Worm (Caenorhabditis elegans): ENCODE results near the gene nhr-106.

Gene nhr-106

ce11 chrV:494284-494683 lies 4.9 kb downstream of the nhr-106 start, which contains the start of gene nhr-131:
Gene nhr-131 (plus strand): TSS chrV:494370.
- no peak for TF ChIP-seq nhr-11 (tag; optimal IDR thresholded peaks at IDR 0.05)
- TF ChIP-seq gmeb-1 (tag; optimal IDR thresholded peaks at IDR 0.05): peak; percentile 20
- peak; percentile 73 for TF ChIP-seq sma-9 (GFP tag; optimal IDR thresholded peaks at IDR 0.05)
- TF ChIP-seq sma-9 (tag; optimal IDR thresholded peaks at IDR 0.05): no peak
- peak; percentile 27 for TF ChIP-seq crh-2 (tag; optimal IDR thresholded peaks at IDR 0.05)
- TF ChIP-seq egl-27 (tag; optimal IDR thresholded peaks at IDR 0.05): no peak
- TF ChIP-seq fos-1 (tag; optimal IDR thresholded peaks at IDR 0.05): peak; percentile 72
- no peak for TF ChIP-seq elt-1 (tag; optimal IDR thresholded peaks at IDR 0.05)
- TF ChIP-seq nhr-6 (tag; optimal IDR thresholded peaks at IDR 0.05): no peak
- peak; percentile 48 for TF ChIP-seq nhr-129 (tag; optimal IDR thresholded peaks at IDR 0.05)
- no peak for TF ChIP-seq skn-1 (tag; optimal IDR thresholded peaks at IDR 0.05)
- no peak for TF ChIP-seq blmp-1 (tag; optimal IDR thresholded peaks at IDR 0.05; ENCODE audit: insufficient read depth)
- no peak for TF ChIP-seq mab-5 (tag; optimal IDR thresholded peaks at IDR 0.05)
- no peak for TF ChIP-seq aly-2 (tag; optimal IDR thresholded peaks at IDR 0.05)

ce11 chrV:497399-497798 lies 8.0 kb downstream of the nhr-106 start, which contains the start of gene T01G6.1:
Gene T01G6.1 (plus strand): TSS chrV:497699.
- TF ChIP-seq lin-11 (tag; optimal IDR thresholded peaks at IDR 0.05) (no peak), nhr-25 (tag; optimal IDR thresholded peaks at IDR 0.05) (no peak), elt-1 (tag; optimal IDR thresholded peaks at IDR 0.05) (no peak), elt-3 (tag; optimal IDR thresholded peaks at IDR 0.05) (no peak), egl-27 (tag; optimal IDR thresholded peaks at IDR 0.05) (no peak), nhr-77 (tag; optimal IDR thresholded peaks at IDR 0.05) (no peak), nhr-21 (tag; optimal IDR thresholded peaks at IDR 0.05) (no peak), skn-1 (tag; optimal IDR thresholded peaks at IDR 0.05) (no peak), mbf-1 (tag; optimal IDR thresholded peaks at IDR 0.05) (no peak), nhr-12 (tag; optimal IDR thresholded peaks at IDR 0.05) (no peak), ztf-1 (GFP tag; conservative IDR thresholded peaks at IDR 0.05) (no peak), unc-62 (GFP tag; optimal IDR thresholded peaks at IDR 0.05) (no peak), aly-2 (tag; optimal IDR thresholded peaks at IDR 0.05) (no peak), gmeb-1 (tag; optimal IDR thresholded peaks at IDR 0.05) (no peak), nhr-6 (tag; optimal IDR thresholded peaks at IDR 0.05) (no peak), sma-3 (GFP tag; optimal IDR thresholded peaks at IDR 0.05) (no peak), fos-1 (tag; optimal IDR thresholded peaks at IDR 0.05) (no peak), lsy-2 (tag; optimal IDR thresholded peaks at IDR 0.05) (no peak)

- no peak for TF ChIP-seq unc-55 (GFP tag; optimal IDR thresholded peaks at IDR 0.05)
These were observed 11.1 kb downstream of the nhr-106 start for ce11 chrV:500535-500934.

- no peak for TF ChIP-seq F13H6.1 (tag; optimal IDR thresholded peaks at IDR 0.05)
- TF ChIP-seq lsy-2 (tag; optimal IDR thresholded peaks at IDR 0.05): no peak
- TF ChIP-seq fos-1 (tag; optimal IDR thresholded peaks at IDR 0.05): no peak
- no peak for TF ChIP-seq nhr-77 (tag; optimal IDR thresholded peaks at IDR 0.05)
- no peak for TF ChIP-seq skn-1 (tag; optimal IDR thresholded peaks at IDR 0.05)
- no peak for TF ChIP-seq blmp-1 (tag; optimal IDR thresholded peaks at IDR 0.05; ENCODE audit: insufficient read depth)
- TF ChIP-seq ceh-82 (tag; optimal IDR thresholded peaks at IDR 0.05): no peak
- no peak for TF ChIP-seq ztf-1 (GFP tag; conservative IDR thresholded peaks at IDR 0.05)
- TF ChIP-seq gmeb-1 (tag; optimal IDR thresholded peaks at IDR 0.05): no peak
- TF ChIP-seq ztf-4 (tag; optimal IDR thresholded peaks at IDR 0.05): no peak
- TF ChIP-seq nhr-25 (tag; optimal IDR thresholded peaks at IDR 0.05): no peak
- TF ChIP-seq mbf-1 (tag; optimal IDR thresholded peaks at IDR 0.05): no peak
These were observed 11.8 kb downstream of the nhr-106 start, which contains the start of gene str-256 for ce11 chrV:501230-501629. Gene str-256 (minus strand): TSS chrV:501330.

ce11 chrV:502803-503273 lies 13.4 kb downstream of the nhr-106 start, which contains the start of gene T01G6.10:
Gene T01G6.10 (minus strand): TSS chrV:503223.
- TF ChIP-seq unc-62 (GFP tag; optimal IDR thresholded peaks at IDR 0.05): no peak
- no peak for TF ChIP-seq nhr-25 (tag; optimal IDR thresholded peaks at IDR 0.05)
- no peak for TF ChIP-seq R02D3.7 (tag; optimal IDR thresholded peaks at IDR 0.05)
- no peak for TF ChIP-seq nhr-21 (tag; optimal IDR thresholded peaks at IDR 0.05)
- TF ChIP-seq nhr-6 (tag; optimal IDR thresholded peaks at IDR 0.05): no peak

- TF ChIP-seq nhr-11 (tag; optimal IDR thresholded peaks at IDR 0.05) (no peak), nhr-21 (tag; optimal IDR thresholded peaks at IDR 0.05) (no peak), ztf-1 (GFP tag; conservative IDR thresholded peaks at IDR 0.05) (no peak), ama-1 (optimal IDR thresholded peaks at IDR 0.05) (no peak), sem-4 (tag; optimal IDR thresholded peaks at IDR 0.05) (no peak), ztf-11 (tag; optimal IDR thresholded peaks at IDR 0.05) (no peak)
These were observed 14.3 kb downstream of the nhr-106 start, which contains the start of gene srlf-35 for ce11 chrV:503728-504127. Gene srlf-35 (plus strand): TSS chrV:504028.
